Worm (Caenorhabditis elegans): ENCODE results near the gene spin-1.
"Not testable (repeated sequence)": the region's sequence is repeated elsewhere in the genome, so short reads cannot be mapped to it uniquely, and the experiment has no call there.

The spin-1 gene

ce11 chrV:12131157-12131556, 16.4 kb downstream of the spin-1 start, which contains the start of gene enpp-1:
TSS of gene enpp-1 (plus strand) at chrV:12131457.
- not testable (repeated sequence) for TF ChIP-seq dao-5, W03F9.2, him-1 (tag; optimal IDR thresholded peaks at IDR 0.05)

DNA sequence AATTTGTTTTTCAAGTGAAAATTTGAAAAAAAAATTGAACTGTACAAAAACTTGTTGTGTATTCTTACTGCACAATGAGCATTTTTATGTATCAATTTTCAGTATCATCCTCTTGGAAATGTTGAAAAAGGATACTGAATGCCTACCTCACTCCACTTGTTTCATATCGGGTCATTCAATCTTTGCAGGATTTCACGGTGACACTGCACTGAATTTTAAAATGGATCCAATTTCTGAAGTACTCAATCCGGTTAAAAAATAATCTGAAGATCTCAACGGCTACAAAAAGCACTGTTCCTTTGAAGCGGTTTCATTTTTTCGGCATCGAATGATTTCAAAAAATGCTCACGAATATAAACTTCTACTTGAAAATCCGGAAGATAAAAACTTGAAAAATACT, 23.1 kb downstream of the spin-1 start:
- TF ChIP-seq W03F9.2 (tag; optimal IDR thresholded peaks at IDR 0.05) (no peak), him-1 (tag; optimal IDR thresholded peaks at IDR 0.05) (no peak), dao-5 (tag; optimal IDR thresholded peaks at IDR 0.05) (no peak)

DNA sequence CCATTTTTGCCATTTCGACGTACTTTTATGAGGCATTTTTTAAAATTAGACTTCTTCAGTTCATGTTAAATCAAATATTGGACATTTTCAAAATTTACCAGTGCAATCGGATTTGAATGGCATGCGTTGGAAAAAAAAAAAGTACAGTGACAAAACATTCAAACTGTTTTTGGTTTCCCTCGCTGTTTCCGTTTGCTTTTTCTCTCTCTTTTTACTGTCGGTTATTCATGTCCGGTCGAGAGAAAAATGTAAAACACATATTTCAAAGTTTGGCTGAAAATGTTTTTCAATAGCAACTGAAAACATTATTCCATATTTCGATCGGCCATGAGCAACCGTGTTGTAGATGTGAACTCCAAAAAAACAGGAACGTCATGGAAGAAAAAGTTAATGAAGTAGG, 25.8 kb downstream of the spin-1 start, which contains the start of gene C27A7.3:
TSS of gene C27A7.3 (plus strand) at position 301 of the 400 bp plus-strand sequence.
- TF ChIP-seq dao-5 (tag; optimal IDR thresholded peaks at IDR 0.05) (no peak), him-1 (tag; optimal IDR thresholded peaks at IDR 0.05) (no peak), W03F9.2 (tag; optimal IDR thresholded peaks at IDR 0.05) (no peak)

DNA sequence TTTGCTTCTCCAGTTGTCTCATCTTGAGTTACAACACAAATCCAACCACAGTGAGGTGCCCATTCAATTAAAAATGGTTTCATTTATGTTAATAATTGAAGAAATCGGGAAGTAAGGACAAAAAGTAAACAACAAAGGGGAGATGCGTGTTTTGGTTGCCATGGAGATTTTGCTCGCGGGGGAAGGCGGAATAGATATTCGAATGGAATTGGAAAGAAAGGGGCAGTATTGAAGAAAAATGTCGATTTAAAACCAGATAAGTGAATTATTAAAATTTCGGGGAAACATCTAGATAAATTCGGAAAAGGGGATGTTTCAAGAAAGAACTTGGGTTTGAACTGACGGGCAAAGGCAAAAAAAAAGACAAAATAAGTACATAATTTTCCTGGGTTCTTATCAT, 35.8 kb downstream of the spin-1 start, which contains the start of gene che-11:
TSS of gene che-11 (minus strand) at position 101 of the 400 bp plus-strand sequence.
- TF ChIP-seq dao-5 (tag; optimal IDR thresholded peaks at IDR 0.05) (no peak), him-1 (tag; optimal IDR thresholded peaks at IDR 0.05) (no peak), W03F9.2 (tag; optimal IDR thresholded peaks at IDR 0.05) (no peak)

- TF ChIP-seq W03F9.2 (tag; optimal IDR thresholded peaks at IDR 0.05) = no peak
Observed at ce11 chrV:12152857-12153256, 38.1 kb downstream of the spin-1 start, which contains the start of gene C27A7.8. TSS of gene C27A7.8 (plus strand) at chrV:12153157.

DNA sequence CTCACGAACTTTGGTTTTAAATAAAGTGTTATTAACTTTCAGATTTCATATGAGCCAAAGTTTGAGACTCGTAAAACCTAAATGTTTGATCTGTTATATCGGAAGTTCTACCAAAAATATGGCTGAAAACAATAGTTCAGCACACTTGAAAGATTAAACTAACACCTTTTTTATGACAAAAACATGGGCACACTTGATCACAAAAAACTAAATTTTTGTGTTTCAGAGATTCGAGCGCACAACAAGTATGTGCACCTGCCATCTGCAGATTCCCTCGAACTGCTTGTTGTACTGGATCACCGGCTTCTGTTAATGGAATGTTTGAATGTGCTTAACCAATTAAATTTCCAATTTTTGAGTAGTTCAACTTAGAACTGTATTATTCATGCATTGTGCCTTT, 39.0 kb downstream of the spin-1 start:
- TF ChIP-seq dao-5 (tag; optimal IDR thresholded peaks at IDR 0.05) (no peak), W03F9.2 (tag; optimal IDR thresholded peaks at IDR 0.05) (no peak), him-1 (tag; optimal IDR thresholded peaks at IDR 0.05) (no peak)

ce11 chrV:12154554-12154953, 39.8 kb downstream of the spin-1 start, which contains the start of gene C27A7.9:
TSS of gene C27A7.9 (minus strand) at chrV:12154654.
- TF ChIP-seq W03F9.2 (tag; optimal IDR thresholded peaks at IDR 0.05) = no peak
- no peak for TF ChIP-seq dao-5 (tag; optimal IDR thresholded peaks at IDR 0.05)
- TF ChIP-seq him-1 (tag; optimal IDR thresholded peaks at IDR 0.05) = no peak

- no peak for TF ChIP-seq him-1 (tag; optimal IDR thresholded peaks at IDR 0.05)
- TF ChIP-seq W03F9.2 (tag; optimal IDR thresholded peaks at IDR 0.05) = no peak
- no peak for TF ChIP-seq dao-5 (tag; optimal IDR thresholded peaks at IDR 0.05)
Observed at ce11 chrV:12158377-12158776, 43.6 kb downstream of the spin-1 start.

DNA sequence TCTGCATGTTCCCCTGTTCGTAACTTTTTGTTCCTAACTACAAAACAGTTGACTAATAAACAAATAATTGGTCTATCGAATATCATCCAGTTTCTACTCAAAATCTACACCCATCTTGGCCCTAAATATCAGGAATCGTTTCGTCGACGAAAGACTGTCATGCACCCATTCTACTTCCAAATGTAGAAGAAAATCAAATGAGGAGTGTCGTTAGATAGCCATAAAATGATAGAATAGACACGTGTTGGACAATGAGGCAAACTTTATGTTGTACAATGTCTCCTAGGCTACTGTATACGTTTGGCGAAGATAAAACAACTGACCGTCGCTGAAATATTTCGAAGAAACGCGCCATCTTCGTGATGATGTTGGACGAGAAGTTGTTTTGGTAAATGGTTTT, 45.2 kb downstream of the spin-1 start:
- no peak for TF ChIP-seq W03F9.2 (tag; optimal IDR thresholded peaks at IDR 0.05)
- TF ChIP-seq dao-5 (tag; optimal IDR thresholded peaks at IDR 0.05) = no peak
- TF ChIP-seq him-1 (tag; optimal IDR thresholded peaks at IDR 0.05) = no peak

DNA sequence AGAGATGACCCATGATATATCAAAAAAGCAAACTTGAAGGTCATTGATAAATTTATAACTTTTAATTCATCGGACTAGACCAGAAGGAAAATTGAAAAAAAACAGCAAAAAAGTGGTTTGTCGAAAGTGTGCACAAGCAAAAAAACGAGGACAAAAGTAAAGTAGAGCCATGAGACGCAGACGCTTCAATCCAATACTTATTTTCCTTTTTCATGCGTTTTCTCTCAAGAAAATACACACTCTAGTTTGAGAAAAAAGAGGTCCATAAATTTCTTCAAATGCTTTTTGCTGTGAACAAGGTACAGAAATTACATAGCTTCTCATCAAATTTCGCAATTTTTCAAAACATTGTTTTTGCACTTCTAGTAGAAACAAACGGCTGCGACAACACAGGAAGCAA, 46.4 kb downstream of the spin-1 start:
- TF ChIP-seq dao-5 (tag; optimal IDR thresholded peaks at IDR 0.05) (no peak), him-1 (tag; optimal IDR thresholded peaks at IDR 0.05) (no peak), W03F9.2 (tag; optimal IDR thresholded peaks at IDR 0.05) (no peak)

DNA sequence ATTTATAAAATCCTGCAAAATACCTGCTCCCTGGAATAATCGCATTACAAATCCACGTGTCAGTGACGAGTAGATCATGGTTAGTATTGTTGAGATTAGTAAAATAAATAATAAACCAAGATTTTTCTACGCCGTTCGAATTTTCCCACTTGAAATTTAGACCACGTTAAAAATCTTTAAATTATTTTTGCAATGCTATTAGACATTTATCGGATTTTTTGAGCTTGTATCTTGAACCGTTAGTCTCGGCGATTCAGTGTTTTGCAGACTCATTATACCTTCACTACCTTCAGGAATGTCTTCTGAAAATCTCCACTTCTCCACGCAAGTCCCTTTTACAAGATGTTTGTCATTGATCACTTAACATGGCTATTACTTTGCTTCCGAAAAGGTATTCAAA, 47.4 kb downstream of the spin-1 start, which contains the start of gene C27A7.5:
TSS of gene C27A7.5 (minus strand) at position 101 of the 400 bp plus-strand sequence.
- no peak for TF ChIP-seq dao-5 (tag; optimal IDR thresholded peaks at IDR 0.05)
- no peak for TF ChIP-seq him-1 (tag; optimal IDR thresholded peaks at IDR 0.05)
- no peak for TF ChIP-seq W03F9.2 (tag; optimal IDR thresholded peaks at IDR 0.05)

DNA sequence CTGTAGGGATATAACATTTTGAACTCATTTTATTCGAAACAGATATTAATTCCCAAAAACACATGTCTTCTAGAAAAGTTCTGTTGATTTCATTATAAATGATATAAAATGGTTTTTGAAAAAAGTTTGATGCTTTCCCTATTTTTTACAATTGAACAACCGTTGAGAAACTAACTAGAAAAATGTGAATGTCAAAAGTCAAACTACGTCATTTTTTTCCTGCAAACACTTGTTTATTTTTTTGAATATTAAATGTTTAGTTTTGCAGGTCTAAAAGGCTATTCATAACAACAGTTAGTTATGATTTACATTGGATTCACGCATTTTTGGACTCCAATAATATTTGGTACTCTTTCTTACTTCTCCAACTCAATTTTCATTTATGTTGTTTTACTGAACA, 48.1 kb downstream of the spin-1 start, which contains the start of gene srj-4:
TSS of gene srj-4 (plus strand) at position 301 of the 400 bp plus-strand sequence.
- TF ChIP-seq dao-5 (tag; optimal IDR thresholded peaks at IDR 0.05) (no peak), him-1 (tag; optimal IDR thresholded peaks at IDR 0.05) (no peak), W03F9.2 (tag; optimal IDR thresholded peaks at IDR 0.05) (no peak)

- TF ChIP-seq W03F9.2 (tag; optimal IDR thresholded peaks at IDR 0.05) = no peak
- TF ChIP-seq him-1 (tag; optimal IDR thresholded peaks at IDR 0.05) = no peak
- TF ChIP-seq dao-5 (tag; optimal IDR thresholded peaks at IDR 0.05) = no peak
Observed at ce11 chrV:12167031-12167430, 52.2 kb downstream of the spin-1 start.

Data from whole organism, L4/young adult.